Worm (Caenorhabditis elegans) whole organism, L4/young adult: ENCODE results near the gene bath-38.

Source experiments
- W03F9.2 ChIP-seq: fragments of 150-350 bp; optimal IDR thresholded peaks from 2 replicates; lab custom pipeline; 2014; ENCODE audit warnings: missing biosample characterization, missing genetic modification characterization
- dao-5 ChIP-seq: sonication (generic microtip); optimal IDR thresholded peaks from 2 replicates; lab custom pipeline; 2016; ENCODE audit warnings: missing genotype, missing genetic modification characterization, moderate library complexity, missing compliant biosample characterization
- him-1 ChIP-seq: sonication (generic microtip); optimal IDR thresholded peaks from 2 replicates; lab custom pipeline; 2016; ENCODE audit warnings: missing genotype, missing genetic modification reagents, missing genetic modification characterization, missing compliant biosample characterization

- TF ChIP-seq him-1 (tag; lab: Kevin White, UChicago) (no peak), W03F9.2 (tag; lab: Kevin White, UChicago) (no peak), dao-5 (tag; lab: Kevin White, UChicago) (no peak)
Measured at ce11 chrII:10084482-10084881, 39.4 kb upstream of the bath-38 start.
